Worm (Caenorhabditis elegans): Measurements from ENCODE around the gene dlc-3.

DNA sequence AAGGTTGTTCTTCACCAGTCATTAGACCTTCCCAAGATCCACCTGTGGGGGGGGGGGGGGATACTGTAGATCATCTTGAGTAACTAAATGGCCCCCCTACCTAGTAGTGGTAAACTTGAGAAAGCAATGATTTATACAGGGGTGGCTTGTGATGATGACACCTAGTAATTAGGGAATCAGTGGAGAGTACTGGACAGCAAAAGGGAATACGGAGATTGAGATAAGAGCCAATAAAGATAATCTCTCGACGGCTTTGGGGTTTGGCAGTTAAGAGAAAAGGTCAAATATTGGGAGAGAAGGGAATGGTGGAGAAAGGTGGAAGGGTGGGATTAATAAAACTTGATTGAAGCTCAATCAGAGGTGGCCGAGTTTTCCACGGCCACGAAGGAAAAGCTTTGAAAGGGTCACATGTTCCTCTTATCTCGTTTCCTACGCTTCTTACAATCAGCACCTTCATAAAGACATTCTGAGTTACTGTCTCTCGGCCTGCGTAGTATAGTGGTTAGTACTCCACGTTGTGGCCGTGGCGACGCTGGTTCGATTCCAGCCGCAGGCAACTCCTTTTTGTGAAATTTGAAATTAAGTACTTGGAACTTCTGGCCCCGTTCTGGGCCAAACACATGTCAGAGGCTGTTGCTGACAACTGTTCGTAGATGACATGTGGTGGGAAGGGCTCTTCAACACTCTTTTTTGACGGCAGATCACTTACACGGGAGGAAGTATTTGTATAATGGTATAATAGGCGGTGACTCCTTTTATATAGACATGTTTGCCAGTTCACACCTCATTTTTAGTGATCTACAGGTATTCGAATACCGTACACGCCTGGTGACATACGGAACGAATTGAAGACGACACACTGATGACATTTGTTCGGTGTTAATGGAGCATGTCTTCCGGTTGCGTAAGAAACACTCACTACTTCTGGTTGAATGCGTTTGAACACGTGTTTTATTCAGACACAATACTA lies 31.3 kb upstream of the dlc-3 start:
- no peak for TF ChIP-seq aly-2 (tag; optimal IDR thresholded peaks at IDR 0.05)
- TF ChIP-seq tbx-2 (tag; optimal IDR thresholded peaks at IDR 0.05), result no peak
- no peak for TF ChIP-seq nhr-237 (tag; optimal IDR thresholded peaks at IDR 0.05)
- no peak for TF ChIP-seq ama-1 (optimal IDR thresholded peaks at IDR 0.05)
- no peak for TF ChIP-seq fkh-10 (GFP tag; optimal IDR thresholded peaks at IDR 0.05)
- no peak for TF ChIP-seq R02D3.7 (tag; optimal IDR thresholded peaks at IDR 0.05)
- TF ChIP-seq pqm-1 (tag; optimal IDR thresholded peaks at IDR 0.05), result peak; percentile 23
- peak; percentile 6 for TF ChIP-seq snpc-4 (tag; optimal IDR thresholded peaks at IDR 0.05)
- no peak for TF ChIP-seq nhr-28 (tag; optimal IDR thresholded peaks at IDR 0.05)
- TF ChIP-seq nhr-77 (tag; optimal IDR thresholded peaks at IDR 0.05), result no peak

Data from whole organism, L3 larva.